2 worm cellular contexts compared by ENCODE assay signal in genomic region chrIII:6008989-6009610, ce11.
A peak's percentile ranks its signal among the peaks of the same experiment; 100 is the strongest.
TF ChIP-seq lines count a peak whose summit lies in the region.

Gene gcna-1, minus strand, starts transcription at chrIII:6009084.
Gene eftu-2, plus strand, starts transcription at chrIII:6009560.

TF ChIP-seq in whole organism, L1 larva, 84 proteins besides CTCF, POLR2A, EP300 and RAD21 (continued from another document):
- TF ChIP-seq elt-3 (tag; optimal IDR thresholded peaks at IDR 0.05; lab: Kevin White, UChicago) (peak in 1 of 6 experiments; percentile 3), sup-37 (GFP tag; optimal IDR thresholded peaks at IDR 0.05; lab: Kevin White, UChicago) (no peak), snpc-4 (tag; optimal IDR thresholded peaks at IDR 0.05; lab: Kevin White, UChicago) (peak; percentile 31), C16A3.4 (tag; optimal IDR thresholded peaks at IDR 0.05; lab: Kevin White, UChicago) (peak; percentile 38), egl-13 (tag; optimal IDR thresholded peaks at IDR 0.05; lab: Kevin White, UChicago) (peak; percentile 61), isw-1 (GFP tag; IDR thresholded peaks at IDR 0.05; lab: Robert Waterston, UW) (peak; percentile 47), lir-3 (tag; optimal IDR thresholded peaks at IDR 0.05; lab: Kevin White, UChicago; ENCODE audit: poor library complexity) (no peak), pag-3 (tag; optimal IDR thresholded peaks at IDR 0.05; lab: Kevin White, UChicago; ENCODE audit: borderline replicate concordance, insufficient read depth) (no peak), lin-13 (GFP tag; optimal IDR thresholded peaks at IDR 0.05; lab: Kevin White, UChicago) (peak; percentile 19), snu-23 (GFP tag; optimal IDR thresholded peaks at IDR 0.05; lab: Kevin White, UChicago) (peak; percentile 68), efl-1 (optimal IDR thresholded peaks at IDR 0.05; lab: Kevin White, UChicago) (peak; percentile 58 to 84), efl-1 (GFP tag; optimal IDR thresholded peaks at IDR 0.05 in 1 of 2; lab: Kevin White, UChicago) (peak; percentile 87 to 98), lsy-2 (tag; optimal IDR thresholded peaks at IDR 0.05; lab: Kevin White, UChicago) (peak; percentile 78 to 97), nhr-84 (tag; optimal IDR thresholded peaks at IDR 0.05; lab: Kevin White, UChicago) (no peak), C34B4.2 (tag; optimal IDR thresholded peaks at IDR 0.05; lab: Kevin White, UChicago) (no peak), unc-98 (GFP tag; IDR thresholded peaks at IDR 0.05; lab: Robert Waterston, UW) (no peak), xbp-1 (tag; optimal IDR thresholded peaks at IDR 0.05; lab: Kevin White, UChicago) (peak; percentile 60), lin-15B (tag; optimal IDR thresholded peaks at IDR 0.05; lab: Kevin White, UChicago) (no peak), nhr-90 (tag; optimal IDR thresholded peaks at IDR 0.05; lab: Kevin White, UChicago; ENCODE audit: poor library complexity) (peak; percentile 43), swsn-7 (tag; optimal IDR thresholded peaks at IDR 0.05; lab: Kevin White, UChicago) (peak; percentile 60), ceh-8 (GFP tag; optimal IDR thresholded peaks at IDR 0.05; lab: Kevin White, UChicago) (no peak), tbx-2 (tag; optimal IDR thresholded peaks at IDR 0.05; lab: Kevin White, UChicago) (peak; percentile 66), lin-35 (GFP tag; optimal IDR thresholded peaks at IDR 0.05; lab: Kevin White, UChicago) (peak; percentile 78 to 87), nhr-47 (tag; optimal IDR thresholded peaks at IDR 0.05; lab: Kevin White, UChicago) (peak; percentile 72)

TF ChIP-seq in whole organism, L2 larva, 48 proteins besides CTCF, POLR2A, EP300 and RAD21 (continued from another document):
- TF ChIP-seq ztf-4 (tag; optimal IDR thresholded peaks at IDR 0.05; lab: Kevin White, UChicago): no peak
- no peak for TF ChIP-seq ztf-1 (GFP tag; conservative IDR thresholded peaks at IDR 0.05; lab: Robert Waterston, UW)
- TF ChIP-seq nhr-6 (tag; optimal IDR thresholded peaks at IDR 0.05; lab: Kevin White, UChicago): no peak
TF ChIP-seq in whole organism, L2 larva: peak in this region for 5.
